Fruit fly (Drosophila melanogaster) whole organism, embryonic: ENCODE results near the gene Hmbs.

Source experiments
- Atf3 ChIP-seq: fragments of 200-800 bp; sonication (Bioruptor generic); optimal IDR thresholded peaks from 3 replicates; lab custom pipeline; 2016; ENCODE audit warnings: missing biosample characterization, missing genetic modification characterization
- BEAF-32 ChIP-seq: fragments of 200-800 bp; sonication (Bioruptor generic); optimal IDR thresholded peaks from 3 replicates; lab custom pipeline; 2017; ENCODE audit warnings: missing biosample characterization, missing genetic modification characterization, mild to moderate bottlenecking, moderate library complexity, missing genetic modification reagents
- CG10431 ChIP-seq: fragments of 200-800 bp; sonication (Bioruptor generic); optimal IDR thresholded peaks from 3 replicates; lab custom pipeline; 2018; ENCODE audit warnings: missing biosample characterization, mild to moderate bottlenecking, missing genetic modification characterization
- CG10543 ChIP-seq: fragments of 200-800 bp; sonication (Bioruptor generic); optimal IDR thresholded peaks from 3 replicates; lab custom pipeline; 2017; ENCODE audit warnings: missing biosample characterization, mild to moderate bottlenecking, missing genetic modification characterization, moderate library complexity
- CG10959 ChIP-seq: fragments of 200-800 bp; sonication (Bioruptor generic); IDR thresholded peaks from 2 replicates; pipeline ENCODE4 v1.3.6; 2022; ENCODE audit warnings: missing biosample characterization, missing genetic modification characterization
- CG11247 ChIP-seq: fragments of 200-800 bp; sonication (Bioruptor generic); IDR thresholded peaks from 2 replicates; pipeline ENCODE4 v1.3.6; 2022; ENCODE audit warnings: missing biosample characterization, missing genetic modification characterization
- CG12155 ChIP-seq: fragments of 200-800 bp; sonication (Bioruptor generic); optimal IDR thresholded peaks from 3 replicates; lab custom pipeline; 2016; ENCODE audit warnings: missing biosample characterization, missing genetic modification characterization
- CG13775 ChIP-seq: fragments of 200-800 bp; sonication (Bioruptor generic); optimal IDR thresholded peaks from 3 replicates; lab custom pipeline; 2017; ENCODE audit warnings: missing biosample characterization, mild to moderate bottlenecking, missing genetic modification characterization
- CG17361 ChIP-seq: fragments of 200-800 bp; sonication (Bioruptor generic); IDR thresholded peaks from 3 replicates; pipeline ENCODE4 v1.3.6; 2022; ENCODE audit warnings: missing biosample characterization, missing genetic modification characterization
- CG17802 ChIP-seq: fragments of 200-800 bp; sonication (Bioruptor generic); optimal IDR thresholded peaks from 2 replicates; lab custom pipeline; 2018; ENCODE audit warnings: missing biosample characterization, mild to moderate bottlenecking, missing genetic modification characterization, moderate library complexity
- CG17829 ChIP-seq: fragments of 200-800 bp; optimal IDR thresholded peaks from 2 replicates; lab custom pipeline; 2019; ENCODE audit warnings: missing biosample characterization, mild to moderate bottlenecking, missing genetic modification characterization, moderate library complexity
- CG1792 ChIP-seq: fragments of 200-800 bp; sonication (Bioruptor generic); optimal IDR thresholded peaks from 2 replicates; lab custom pipeline; 2016; ENCODE audit warnings: missing biosample characterization, missing genetic modification characterization
- CG2199 ChIP-seq: fragments of 200-800 bp; sonication (Bioruptor generic); IDR thresholded peaks from 3 replicates; pipeline ENCODE4 v1.3.6; 2022; ENCODE audit warnings: missing biosample characterization, missing genetic modification characterization
- CG2712 ChIP-seq: fragments of 200-800 bp; optimal IDR thresholded peaks from 3 replicates; lab custom pipeline; 2019; ENCODE audit warnings: missing biosample characterization, mild to moderate bottlenecking, missing genetic modification characterization, moderate library complexity
- CG32772 ChIP-seq: fragments of 200-800 bp; sonication (Bioruptor generic); IDR thresholded peaks from 2 replicates; pipeline ENCODE4 v1.3.6; 2022; ENCODE audit warnings: missing biosample characterization, missing genetic modification characterization
- CG3726 ChIP-seq: fragments of 200-800 bp; sonication (Bioruptor generic); IDR thresholded peaks from 3 replicates; pipeline ENCODE4, ENCODE4 v1.3.6; 2022; ENCODE audit warnings: missing biosample characterization, missing genetic modification characterization
- CG6175 ChIP-seq: fragments of 200-800 bp; sonication (Bioruptor generic); IDR thresholded peaks from 3 replicates; pipeline ENCODE4 v1.3.6; 2022; ENCODE audit warnings: missing biosample characterization, missing genetic modification characterization
- CG6272 ChIP-seq: fragments of 200-800 bp; sonication (Bioruptor generic); IDR thresholded peaks from 2 replicates; pipeline ENCODE4 v1.3.6; 2022; ENCODE audit warnings: missing biosample characterization, missing genetic modification characterization
- CG6791 ChIP-seq: fragments of 200-800 bp; sonication (Bioruptor generic); IDR thresholded peaks from 3 replicates; pipeline ENCODE4 v1.3.6; 2022; ENCODE audit warnings: missing biosample characterization, missing genetic modification characterization; ENCODE audit not compliant: partially characterized antibody
- CG7987 ChIP-seq: fragments of 200-800 bp; sonication (Bioruptor generic); optimal IDR thresholded peaks from 2 replicates; lab custom pipeline; 2018; ENCODE audit warnings: missing biosample characterization, mild to moderate bottlenecking, missing genetic modification characterization, moderate library complexity
- CG8281 ChIP-seq: fragments of 200-800 bp; sonication (Bioruptor generic); optimal IDR thresholded peaks from 2 replicates; lab custom pipeline; 2018; ENCODE audit warnings: missing biosample characterization, mild to moderate bottlenecking, missing genetic modification characterization, moderate library complexity
- CG9797 ChIP-seq: fragments of 200-800 bp; sonication (Bioruptor generic); optimal IDR thresholded peaks from 3 replicates; lab custom pipeline; 2018; ENCODE audit warnings: missing biosample characterization, mild to moderate bottlenecking, missing genetic modification characterization
- CG9817 ChIP-seq: fragments of 200-800 bp; sonication (Bioruptor generic); optimal IDR thresholded peaks from 2 replicates; lab custom pipeline; 2018; ENCODE audit warnings: missing biosample characterization, mild to moderate bottlenecking, missing genetic modification characterization, moderate library complexity
- CkIIα-i1 ChIP-seq: fragments of 200-800 bp; sonication (Bioruptor generic); IDR thresholded peaks from 2 replicates; pipeline ENCODE4 v1.3.6; 2022; ENCODE audit warnings: missing biosample characterization, missing genetic modification characterization
- CrebB ChIP-seq: fragments of 200-800 bp; sonication (Bioruptor generic); optimal IDR thresholded peaks from 3 replicates; lab custom pipeline; 2018; ENCODE audit warnings: missing biosample characterization, mild to moderate bottlenecking, missing genetic modification characterization
- Dek ChIP-seq: fragments of 200-800 bp; sonication (Bioruptor generic); optimal IDR thresholded peaks from 3 replicates; lab custom pipeline; 2019; ENCODE audit warnings: missing biosample characterization, mild to moderate bottlenecking, missing genetic modification characterization, moderate library complexity
- Dip3 ChIP-seq: fragments of 200-800 bp; sonication (Bioruptor generic); optimal IDR thresholded peaks from 3 replicates; lab custom pipeline; 2016; ENCODE audit warnings: missing biosample characterization, missing genetic modification characterization
- E2f2 ChIP-seq: fragments of 200-800 bp; sonication (Bioruptor generic); IDR thresholded peaks from 2 replicates; pipeline ENCODE4 v1.3.6; 2022; ENCODE audit warnings: missing biosample characterization, missing genetic modification characterization
- GATAe ChIP-seq: fragments of 200-800 bp; sonication (Bioruptor generic); conservative IDR thresholded peaks from 2 replicates; pipeline ENCODE4 v1.3.6; 2022; ENCODE audit warnings: missing biosample characterization, missing genetic modification characterization
- HLH4C ChIP-seq: fragments of 200-800 bp; sonication (Bioruptor generic); IDR thresholded peaks from 3 replicates; pipeline ENCODE4 v1.3.6; 2022; ENCODE audit warnings: missing biosample characterization, missing genetic modification characterization; ENCODE audit not compliant: partially characterized antibody
- Hey ChIP-seq: fragments of 200-800 bp; sonication (Bioruptor generic); optimal IDR thresholded peaks from 3 replicates; lab custom pipeline; 2018; ENCODE audit warnings: missing biosample characterization, mild to moderate bottlenecking, missing genetic modification characterization
- Opbp ChIP-seq: fragments of 200-800 bp; sonication (Bioruptor generic); IDR thresholded peaks from 3 replicates; pipeline ENCODE4 v1.3.6; 2022; ENCODE audit warnings: missing biosample characterization, missing genetic modification characterization; ENCODE audit not compliant: partially characterized antibody
- Poxn ChIP-seq: fragments of 200-800 bp; sonication (Bioruptor generic); IDR thresholded peaks from 2 replicates; pipeline ENCODE4 v1.3.6; 2022; ENCODE audit warnings: missing biosample characterization, missing genetic modification characterization
- bigmax ChIP-seq: fragments of 200-800 bp; sonication (Bioruptor generic); optimal IDR thresholded peaks from 2 replicates; lab custom pipeline; 2018; ENCODE audit warnings: missing biosample characterization, mild to moderate bottlenecking, missing genetic modification characterization
- crc ChIP-seq: fragments of 200-800 bp; sonication (Bioruptor generic); optimal IDR thresholded peaks from 2 replicates; lab custom pipeline; 2016; ENCODE audit warnings: missing biosample characterization, missing genetic modification characterization
- croc ChIP-seq: fragments of 200-800 bp; sonication (Bioruptor generic); conservative IDR thresholded peaks from 3 replicates; pipeline ENCODE4 v1.3.6; 2022; ENCODE audit warnings: missing biosample characterization, missing genetic modification characterization
- crp ChIP-seq, 2 experiments: fragments of 200-800 bp; sonication (Bioruptor generic); optimal IDR thresholded peaks; 2 replicates in 1 of 2; 3 replicates in 1 of 2; lab custom pipeline; 2017; ENCODE audit warnings: missing biosample characterization in 2 of 2, missing genetic modification characterization in 2 of 2, mild to moderate bottlenecking in 1 of 2, moderate library complexity in 1 of 2
- dmrt99B ChIP-seq: fragments of 200-800 bp; sonication (Bioruptor generic); optimal IDR thresholded peaks from 2 replicates; lab custom pipeline; 2018; ENCODE audit warnings: missing biosample characterization, mild to moderate bottlenecking, missing genetic modification characterization, moderate library complexity
- emc ChIP-seq: fragments of 200-800 bp; sonication (Bioruptor generic); optimal IDR thresholded peaks from 2 replicates; lab custom pipeline; 2016; ENCODE audit warnings: missing biosample characterization, missing genetic modification characterization
- gcm ChIP-seq: fragments of 200-800 bp; sonication (Bioruptor generic); optimal IDR thresholded peaks from 2 replicates; lab custom pipeline; 2019; ENCODE audit warnings: missing biosample characterization, mild to moderate bottlenecking, missing genetic modification characterization, moderate library complexity
- gem ChIP-seq: fragments of 200-800 bp; sonication (Bioruptor generic); optimal IDR thresholded peaks from 2 replicates; lab custom pipeline; 2019; ENCODE audit warnings: missing biosample characterization, mild to moderate bottlenecking, missing genetic modification characterization, moderate library complexity
- lmd ChIP-seq: fragments of 200-800 bp; sonication (Bioruptor generic); IDR thresholded peaks from 2 replicates; pipeline ENCODE4 v1.3.6; 2022; ENCODE audit warnings: missing biosample characterization, missing genetic modification characterization
- mirr ChIP-seq: fragments of 200-800 bp; sonication (Bioruptor generic); optimal IDR thresholded peaks from 3 replicates; lab custom pipeline; 2018; ENCODE audit warnings: missing biosample characterization, mild to moderate bottlenecking, missing genetic modification characterization
- nerfin-2 ChIP-seq: fragments of 200-800 bp; sonication (Bioruptor generic); IDR thresholded peaks from 2 replicates; pipeline ENCODE4 v1.3.6; 2022; ENCODE audit warnings: missing biosample characterization, missing genetic modification characterization; ENCODE audit not compliant: partially characterized antibody
- pan ChIP-seq, 4 experiments: fragments of >200 bp in 3 of 4; fragments of 200-800 bp in 1 of 4; sonication (Bioruptor generic) in 1 of 4; optimal IDR thresholded peaks in 3 of 4; IDR thresholded peaks in 1 of 4; 2 replicates each; pipeline versions ENCODE4 v1.3.6 to Lab custom; 2017 to 2022; ENCODE audit warnings: missing biosample characterization in 2 of 4, missing genetic modification characterization in 2 of 4, mixed read lengths in 1 of 4
- schlank ChIP-seq: fragments of 200-800 bp; sonication (Bioruptor generic); optimal IDR thresholded peaks from 2 replicates; lab custom pipeline; 2018; ENCODE audit warnings: missing biosample characterization, mild to moderate bottlenecking, missing genetic modification characterization
- sim ChIP-seq: fragments of 200-800 bp; sonication (Bioruptor generic); IDR thresholded peaks from 2 replicates; pipeline ENCODE4 v1.3.6; 2022; ENCODE audit warnings: missing biosample characterization, missing genetic modification characterization
- tx ChIP-seq: fragments of 200-800 bp; sonication (Bioruptor generic); optimal IDR thresholded peaks from 2 replicates; lab custom pipeline; 2016; ENCODE audit warnings: missing biosample characterization, missing genetic modification characterization
- wek ChIP-seq: fragments of 200-800 bp; sonication (Bioruptor generic); optimal IDR thresholded peaks from 3 replicates; lab custom pipeline; 2018; ENCODE audit warnings: missing biosample characterization, mild to moderate bottlenecking, missing genetic modification characterization, moderate library complexity
- zfh2 ChIP-seq: fragments of 200-800 bp; sonication (Bioruptor generic); optimal IDR thresholded peaks from 2 replicates; lab custom pipeline; 2016; ENCODE audit warnings: missing biosample characterization, missing genetic modification characterization

Hmbs gene

dm6 chr3L:1352065-1352464, 17.4 kb downstream of the Hmbs start (continued):
- peak; percentile 26; the same call in 1 of the 2 replicates for TF ChIP-seq lmd
- no peak for TF ChIP-seq CG17802 (tag; lab: Kevin White, UChicago)
- no peak for TF ChIP-seq Dip3 (GFP tag; lab: Kevin White, UChicago)
- peak; percentile 0 for TF ChIP-seq CrebB (tag; lab: Kevin White, UChicago)
- no peak for TF ChIP-seq CG6272 (GFP tag; lab: Robert Waterston, UW)
- peak; percentile 53 for TF ChIP-seq CG17829 (tag; lab: Kevin White, UChicago)
- TF ChIP-seq CG3726 (GFP tag; lab: Robert Waterston, UW), result no peak
- peak; percentile 13 for TF ChIP-seq wek (GFP tag; lab: Kevin White, UChicago)
- TF ChIP-seq Poxn, result no peak
- no peak for TF ChIP-seq crc
- TF ChIP-seq E2f2 (GFP tag; lab: Robert Waterston, UW), result peak; percentile 16; the same call in 1 of the 2 replicates
- TF ChIP-seq Hey (tag; lab: Kevin White, UChicago), result no peak
- TF ChIP-seq Opbp (GFP tag; lab: Robert Waterston, UW), result peak; percentile 89
- no peak for TF ChIP-seq CG7987 (GFP tag; lab: Kevin White, UChicago)
- no peak for TF ChIP-seq schlank
- TF ChIP-seq CG13775, result peak; percentile 19
- TF ChIP-seq Atf3, result no peak
- TF ChIP-seq CG11247 (GFP tag; lab: Robert Waterston, UW), result 0 out of 2 replicates have a peak, but pooled peaks have one; percentile 4
- no peak for TF ChIP-seq CG10543 (GFP tag; lab: Kevin White, UChicago)
- TF ChIP-seq sim, result no peak
- peak; percentile 77 for TF ChIP-seq HLH4C (GFP tag; lab: Robert Waterston, UW)
- no peak for TF ChIP-seq CG32772 (GFP tag; lab: Robert Waterston, UW)
- TF ChIP-seq gem, result peak; percentile 33
- no peak for TF ChIP-seq GATAe (GFP tag; lab: Robert Waterston, UW)
- TF ChIP-seq CkIIα-i1 (GFP tag; lab: Robert Waterston, UW), result no peak
- peak; percentile 6 for TF ChIP-seq Dek (tag; lab: Kevin White, UChicago)
- no peak for TF ChIP-seq bigmax (GFP tag; lab: Kevin White, UChicago)
- TF ChIP-seq CG1792 (GFP tag; lab: Kevin White, UChicago), result no peak
- TF ChIP-seq CG17361 (GFP tag; lab: Robert Waterston, UW), result peak; percentile 40; the same call in 2 of the 3 replicates
- no peak for TF ChIP-seq croc (GFP tag; lab: Robert Waterston, UW)
- peak; percentile 78 for TF ChIP-seq CG6791 (GFP tag; lab: Robert Waterston, UW)
- peak; percentile 24 for TF ChIP-seq CG10431 (GFP tag; lab: Kevin White, UChicago)
- peak; percentile 82 for TF ChIP-seq BEAF-32
- no peak for TF ChIP-seq CG8281 (tag; lab: Kevin White, UChicago)
- no peak for TF ChIP-seq crp (GFP tag; optimal IDR thresholded peaks at IDR 0.05; lab: Kevin White, UChicago)
- TF ChIP-seq emc, result no peak
- TF ChIP-seq CG2199 (GFP tag; lab: Robert Waterston, UW), result no peak
- TF ChIP-seq CG6175 (GFP tag; lab: Robert Waterston, UW), result no peak
- peak; percentile 45 for TF ChIP-seq dmrt99B (tag; lab: Kevin White, UChicago)
- TF ChIP-seq gcm, result peak; percentile 27
- no peak for TF ChIP-seq CG9797 (GFP tag; lab: Kevin White, UChicago)
- TF ChIP-seq nerfin-2 (GFP tag; lab: Robert Waterston, UW), result peak; percentile 73
- TF ChIP-seq zfh2 (GFP tag; lab: Kevin White, UChicago), result peak; percentile 25
- no peak for TF ChIP-seq pan (optimal IDR thresholded peaks at IDR 0.05; lab: Kevin White, UChicago)
- TF ChIP-seq pan (GFP tag; optimal IDR thresholded peaks at IDR 0.05 in 1 of 2, IDR thresholded peaks at IDR 0.05 in 1 of 2), result peak in 1 of 2 experiments; percentile 52
- peak; percentile 8 for TF ChIP-seq tx (GFP tag; lab: Kevin White, UChicago)
- TF ChIP-seq CG10959 (GFP tag; lab: Robert Waterston, UW), result no peak
- TF ChIP-seq mirr, result no peak
- TF ChIP-seq CG2712, result peak; percentile 68
- peak; percentile 13 for TF ChIP-seq CG9817
- peak; percentile 30 for TF ChIP-seq CG12155 (GFP tag; lab: Kevin White, UChicago)
